Fruit fly (Drosophila melanogaster) whole organism, embryonic: Measurements from ENCODE around the gene CG9316.

Experiments used
- Antp ChIP-seq: fragments of 200-800 bp; sonication (Bioruptor generic); optimal IDR thresholded peaks from 3 replicates; lab custom pipeline; 2016; ENCODE audit warnings: missing biosample characterization, missing genetic modification characterization
- Atf6 ChIP-seq: fragments of 200-800 bp; sonication (Bioruptor generic); IDR thresholded peaks from 2 replicates; pipeline ENCODE4 v1.3.6; 2022; ENCODE audit warnings: missing biosample characterization, missing genetic modification characterization
- BEAF-32 ChIP-seq: fragments of 200-800 bp; sonication (Bioruptor generic); optimal IDR thresholded peaks from 3 replicates; lab custom pipeline; 2017; ENCODE audit warnings: missing biosample characterization, missing genetic modification characterization, mild to moderate bottlenecking, moderate library complexity, missing genetic modification reagents
- CG10321 ChIP-seq: fragments of 200-800 bp; sonication (Bioruptor generic); IDR thresholded peaks from 2 replicates; pipeline ENCODE4 v1.3.6; 2022; ENCODE audit warnings: missing biosample characterization, missing genetic modification characterization
- CG10431 ChIP-seq: fragments of 200-800 bp; sonication (Bioruptor generic); optimal IDR thresholded peaks from 3 replicates; lab custom pipeline; 2018; ENCODE audit warnings: missing biosample characterization, mild to moderate bottlenecking, missing genetic modification characterization
- CG10959 ChIP-seq: fragments of 200-800 bp; sonication (Bioruptor generic); IDR thresholded peaks from 2 replicates; pipeline ENCODE4 v1.3.6; 2022; ENCODE audit warnings: missing biosample characterization, missing genetic modification characterization
- CG11695 ChIP-seq: fragments of 200-800 bp; sonication (Bioruptor generic); IDR thresholded peaks from 3 replicates; pipeline ENCODE4 v1.3.6; 2022; ENCODE audit warnings: missing biosample characterization, missing genetic modification characterization
- CG11723 ChIP-seq: fragments of 200-800 bp; sonication (Bioruptor generic); optimal IDR thresholded peaks from 2 replicates; lab custom pipeline; 2017; ENCODE audit warnings: missing biosample characterization, mild to moderate bottlenecking, missing genetic modification characterization
- CG13624 ChIP-seq: fragments of 200-800 bp; sonication (Bioruptor generic); optimal IDR thresholded peaks from 2 replicates; lab custom pipeline; 2016; ENCODE audit warnings: missing biosample characterization, missing genetic modification characterization
- CG13775 ChIP-seq: fragments of 200-800 bp; sonication (Bioruptor generic); optimal IDR thresholded peaks from 3 replicates; lab custom pipeline; 2017; ENCODE audit warnings: missing biosample characterization, mild to moderate bottlenecking, missing genetic modification characterization
- CG14014 ChIP-seq: fragments of 200-800 bp; sonication (Bioruptor generic); IDR thresholded peaks from 2 replicates; pipeline ENCODE4 v1.3.6; 2022; ENCODE audit warnings: missing biosample characterization, missing genetic modification characterization
- CG17829 ChIP-seq: fragments of 200-800 bp; optimal IDR thresholded peaks from 2 replicates; lab custom pipeline; 2019; ENCODE audit warnings: missing biosample characterization, mild to moderate bottlenecking, missing genetic modification characterization, moderate library complexity
- CG18599 ChIP-seq: fragments of 200-800 bp; sonication (Bioruptor generic); optimal IDR thresholded peaks from 3 replicates; lab custom pipeline; 2017; ENCODE audit warnings: missing biosample characterization, missing genetic modification characterization, mild to moderate bottlenecking, moderate library complexity, missing genetic modification reagents
- CG2202 ChIP-seq: fragments of 200-800 bp; sonication (Bioruptor generic); optimal IDR thresholded peaks from 2 replicates; lab custom pipeline; 2018; ENCODE audit warnings: missing biosample characterization, mild to moderate bottlenecking, missing genetic modification characterization
- CG33213 ChIP-seq: fragments of 200-800 bp; sonication (Bioruptor generic); optimal IDR thresholded peaks from 3 replicates; lab custom pipeline; 2016; ENCODE audit warnings: missing biosample characterization, missing genetic modification characterization
- CG34376 ChIP-seq: fragments of 200-800 bp; sonication (Bioruptor generic); optimal IDR thresholded peaks from 2 replicates; lab custom pipeline; 2018; ENCODE audit warnings: missing biosample characterization, mild to moderate bottlenecking, missing genetic modification characterization
- CG42726 ChIP-seq: fragments of 200-800 bp; sonication (Bioruptor generic); IDR thresholded peaks from 2 replicates; pipeline ENCODE4 v1.3.6; 2022; ENCODE audit warnings: missing biosample characterization, missing genetic modification characterization; ENCODE audit not compliant: partially characterized antibody
- CG4282 ChIP-seq: fragments of 200-800 bp; sonication (Bioruptor generic); optimal IDR thresholded peaks from 2 replicates; lab custom pipeline; 2016; ENCODE audit warnings: missing biosample characterization, missing genetic modification characterization
- CG4360 ChIP-seq: fragments of 200-800 bp; sonication (Bioruptor generic); IDR thresholded peaks from 2 replicates; pipeline ENCODE4 v1.3.6; 2022; ENCODE audit warnings: missing biosample characterization, missing genetic modification characterization
- CG7928 ChIP-seq: fragments of 200-800 bp; sonication (Bioruptor generic); optimal IDR thresholded peaks from 2 replicates; lab custom pipeline; 2017; ENCODE audit warnings: missing biosample characterization, mild to moderate bottlenecking, missing genetic modification characterization
- CG8765 ChIP-seq: fragments of 200-800 bp; sonication (Bioruptor generic); IDR thresholded peaks from 2 replicates; pipeline ENCODE4 v1.3.6; 2022; ENCODE audit warnings: missing biosample characterization, missing genetic modification characterization
- D19A ChIP-seq: fragments of 200-800 bp; optimal IDR thresholded peaks from 3 replicates; lab custom pipeline; 2019; ENCODE audit warnings: missing biosample characterization, mild to moderate bottlenecking, missing genetic modification characterization, moderate library complexity
- H2.0 ChIP-seq: fragments of 200-800 bp; sonication (Bioruptor generic); IDR thresholded peaks from 2 replicates; pipeline ENCODE4 v1.3.6; 2022; ENCODE audit warnings: missing biosample characterization, missing genetic modification characterization
- HLH3B ChIP-seq: fragments of 200-800 bp; sonication (Bioruptor generic); IDR thresholded peaks from 2 replicates; pipeline ENCODE4 v1.3.6; 2022; ENCODE audit warnings: missing biosample characterization, missing genetic modification characterization
- Hey ChIP-seq: fragments of 200-800 bp; sonication (Bioruptor generic); optimal IDR thresholded peaks from 3 replicates; lab custom pipeline; 2018; ENCODE audit warnings: missing biosample characterization, mild to moderate bottlenecking, missing genetic modification characterization
- Mrtf ChIP-seq: fragments of 200-800 bp; sonication (Bioruptor generic); IDR thresholded peaks from 3 replicates; pipeline ENCODE4 v1.3.6; 2022; ENCODE audit warnings: missing biosample characterization, missing genetic modification characterization
- Oli ChIP-seq: fragments of 200-800 bp; sonication (Bioruptor generic); optimal IDR thresholded peaks from 2 replicates; lab custom pipeline; 2018; ENCODE audit warnings: missing biosample characterization, mild to moderate bottlenecking, missing genetic modification characterization, moderate library complexity
- Sin3A ChIP-seq: fragments of >200 bp; optimal IDR thresholded peaks from 2 replicates; lab custom pipeline; 2018
- Sox100B ChIP-seq: fragments of 200-800 bp; sonication (Bioruptor generic); optimal IDR thresholded peaks from 3 replicates; lab custom pipeline; 2018; ENCODE audit warnings: missing biosample characterization, mild to moderate bottlenecking, missing genetic modification characterization
- Sry-δ ChIP-seq: fragments of 200-800 bp; sonication (Bioruptor generic); optimal IDR thresholded peaks from 2 replicates; lab custom pipeline; 2016; ENCODE audit warnings: missing biosample characterization, missing genetic modification characterization
- Stat92E ChIP-seq, 3 experiments: fragments of >200 bp in 2 of 3; fragments of 200-800 bp in 1 of 3; sonication (Bioruptor generic) in 1 of 3; optimal IDR thresholded peaks; 2 replicates each; lab custom pipeline; 2017 to 2019; ENCODE audit warnings: missing biosample characterization in 3 of 3, missing genetic modification characterization in 3 of 3, mild to moderate bottlenecking in 1 of 3, moderate library complexity in 1 of 3
- Trl ChIP-seq, 3 experiments: fragments of >200 bp in 2 of 3; fragments of 200-800 bp in 1 of 3; sonication (Bioruptor generic) in 1 of 3; optimal IDR thresholded peaks; 2 replicates in 1 of 3; 3 replicates in 2 of 3; lab custom pipeline; 2016 to 2017; ENCODE audit warnings: missing biosample characterization in 1 of 3, missing genetic modification characterization in 1 of 3
- amos ChIP-seq: fragments of 200-800 bp; sonication (Bioruptor generic); IDR thresholded peaks from 2 replicates; pipeline ENCODE4 v1.3.6; 2022; ENCODE audit warnings: missing biosample characterization, missing genetic modification characterization; ENCODE audit not compliant: partially characterized antibody
- ash1 ChIP-seq: fragments of 200-800 bp; sonication (Bioruptor generic); optimal IDR thresholded peaks from 2 replicates; lab custom pipeline; 2018; ENCODE audit warnings: missing biosample characterization, mild to moderate bottlenecking, missing genetic modification characterization
- chn ChIP-seq: fragments of 200-800 bp; sonication (Bioruptor generic); optimal IDR thresholded peaks from 2 replicates; lab custom pipeline; 2016; ENCODE audit warnings: missing biosample characterization, missing genetic modification characterization
- crol ChIP-seq: fragments of 200-800 bp; sonication (Bioruptor generic); IDR thresholded peaks from 2 replicates; pipeline ENCODE4 v1.3.6; 2022; ENCODE audit warnings: missing biosample characterization, missing genetic modification characterization
- fru ChIP-seq: fragments of >200 bp; optimal IDR thresholded peaks from 2 replicates; lab custom pipeline; 2017
- kay ChIP-seq: fragments of 200-800 bp; sonication (Bioruptor generic); optimal IDR thresholded peaks from 2 replicates; lab custom pipeline; 2016; ENCODE audit warnings: missing biosample characterization, missing genetic modification characterization
- ken ChIP-seq: fragments of 200-800 bp; sonication (Bioruptor generic); IDR thresholded peaks from 3 replicates; pipeline ENCODE4 v1.3.6; 2022; ENCODE audit warnings: missing biosample characterization, missing genetic modification characterization
- mirr ChIP-seq: fragments of 200-800 bp; sonication (Bioruptor generic); optimal IDR thresholded peaks from 3 replicates; lab custom pipeline; 2018; ENCODE audit warnings: missing biosample characterization, mild to moderate bottlenecking, missing genetic modification characterization
- odd ChIP-seq: fragments of 200-800 bp; sonication (Bioruptor generic); optimal IDR thresholded peaks from 2 replicates; lab custom pipeline; 2017; ENCODE audit warnings: missing biosample characterization, mild to moderate bottlenecking, missing genetic modification characterization
- pros ChIP-seq: fragments of 200-800 bp; sonication (Bioruptor generic); optimal IDR thresholded peaks from 3 replicates; lab custom pipeline; 2019; ENCODE audit warnings: missing biosample characterization, mild to moderate bottlenecking, missing genetic modification characterization, moderate library complexity
- pzg ChIP-seq: fragments of 200-800 bp; sonication (Bioruptor generic); optimal IDR thresholded peaks from 3 replicates; lab custom pipeline; 2018; ENCODE audit warnings: missing biosample characterization, mild to moderate bottlenecking, missing genetic modification characterization, moderate library complexity
- shn ChIP-seq: fragments of 200-800 bp; sonication (Bioruptor generic); optimal IDR thresholded peaks from 3 replicates; lab custom pipeline; 2016; ENCODE audit warnings: missing biosample characterization, missing genetic modification characterization
- tin ChIP-seq: fragments of 200-800 bp; sonication (Bioruptor generic); optimal IDR thresholded peaks from 3 replicates; lab custom pipeline; 2016; ENCODE audit warnings: missing biosample characterization, missing genetic modification characterization
- tio ChIP-seq: fragments of 200-800 bp; sonication (Bioruptor generic); optimal IDR thresholded peaks from 2 replicates; lab custom pipeline; 2017; ENCODE audit warnings: missing biosample characterization, missing genetic modification characterization, inconsistent platforms
- trem ChIP-seq: fragments of 200-800 bp; optimal IDR thresholded peaks from 3 replicates; lab custom pipeline; 2019; ENCODE audit warnings: missing biosample characterization, mild to moderate bottlenecking, missing genetic modification characterization, moderate library complexity
- tup ChIP-seq: fragments of 200-800 bp; sonication (Bioruptor generic); optimal IDR thresholded peaks from 2 replicates; lab custom pipeline; 2016; ENCODE audit warnings: missing biosample characterization, mild to moderate bottlenecking, missing genetic modification characterization, moderate library complexity
- wor ChIP-seq: fragments of 200-800 bp; sonication (Bioruptor generic); IDR thresholded peaks from 2 replicates; pipeline ENCODE4 v1.3.6; 2022; ENCODE audit warnings: missing biosample characterization, missing genetic modification characterization
- zen2 ChIP-seq: fragments of 200-800 bp; sonication (Bioruptor generic); IDR thresholded peaks from 3 replicates; pipeline ENCODE4 v1.3.6; 2022; ENCODE audit warnings: missing biosample characterization, missing genetic modification characterization; ENCODE audit not compliant: partially characterized antibody

CG9316 gene

DNA sequence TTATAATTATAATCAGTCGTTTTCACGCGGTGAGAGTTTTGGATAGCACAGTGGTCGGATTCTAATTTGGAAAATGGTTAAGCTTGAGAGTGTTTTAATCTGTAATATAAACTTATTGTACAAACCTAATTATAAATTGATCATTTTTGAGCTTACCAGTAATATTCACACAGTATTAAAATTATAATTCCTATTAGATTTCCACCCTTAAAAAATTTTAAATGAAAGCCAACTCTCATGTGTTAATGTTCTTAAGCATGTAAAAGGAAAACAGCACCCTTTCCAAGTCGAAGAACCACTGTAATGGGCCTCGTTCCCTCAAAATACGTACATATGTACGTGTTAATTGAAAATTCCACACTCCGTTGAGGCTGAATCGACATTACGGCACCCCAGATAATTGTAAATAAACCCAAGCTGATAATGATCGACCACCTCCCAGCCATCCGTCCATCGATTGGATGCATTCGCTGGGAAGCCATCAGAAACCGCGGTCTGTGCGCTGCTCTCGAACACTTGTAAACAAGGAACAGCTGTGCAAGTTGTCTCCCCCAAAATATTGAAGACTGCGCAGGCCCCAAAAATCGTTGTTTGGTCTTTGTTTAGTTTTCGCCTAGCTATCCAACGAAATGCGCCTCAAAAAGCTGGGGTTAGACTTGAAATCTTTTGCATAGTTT lies 33.6 kb upstream of the CG9316 start (continued):
- TF ChIP-seq CG4282 (GFP tag; lab: Kevin White, UChicago) (no peak), CG33213 (no peak), trem (tag; lab: Kevin White, UChicago) (peak; percentile 12), CG10321 (no peak), CG42726 (no peak), Oli (tag; lab: Kevin White, UChicago) (peak; percentile 64), Sox100B (GFP tag; lab: Kevin White, UChicago) (peak; percentile 53), Atf6 (GFP tag; lab: Robert Waterston, UW) (peak; percentile 47; the same call in 1 of the 2 replicates), kay (GFP tag; lab: Kevin White, UChicago) (no peak), shn (no peak), fru (lab: Kevin White, UChicago) (no peak), Sry-δ (GFP tag; lab: Kevin White, UChicago) (no peak), amos (no peak), CG10431 (no peak), CG14014 (peak; percentile 32; the same call in 1 of the 2 replicates), Sin3A (no peak), ken (GFP tag; lab: Robert Waterston, UW) (no peak), CG34376 (GFP tag; lab: Kevin White, UChicago) (no peak), ash1 (GFP tag; lab: Kevin White, UChicago) (no peak), tin (GFP tag; lab: Kevin White, UChicago) (peak; percentile 4), mirr (GFP tag; lab: Kevin White, UChicago) (no peak), CG2202 (tag; lab: Kevin White, UChicago) (no peak), CG13775 (GFP tag; lab: Kevin White, UChicago) (peak; percentile 22), crol (GFP tag; lab: Robert Waterston, UW) (no peak), CG11695 (GFP tag; lab: Robert Waterston, UW) (peak; percentile 70; the same call in 2 of the 3 replicates), Hey (tag; lab: Kevin White, UChicago) (no peak), CG11723 (GFP tag; lab: Kevin White, UChicago) (peak; percentile 12), CG7928 (no peak), chn (GFP tag; lab: Kevin White, UChicago) (peak; percentile 25), wor (0 out of 2 replicates have a peak, but pooled peaks have one; percentile 25), Trl (optimal IDR thresholded peaks at IDR 0.05; lab: Kevin White, UChicago) (no peak), Trl (GFP tag; optimal IDR thresholded peaks at IDR 0.05; lab: Kevin White, UChicago) (no peak), tio (peak; percentile 33), CG17829 (tag; lab: Kevin White, UChicago) (peak; percentile 37), H2.0 (GFP tag; lab: Robert Waterston, UW) (no peak), pzg (GFP tag; lab: Kevin White, UChicago) (no peak), pros (no peak), tup (GFP tag; lab: Kevin White, UChicago) (no peak), D19A (tag; lab: Kevin White, UChicago) (peak; percentile 43), CG4360 (no peak), CG18599 (GFP tag; lab: Kevin White, UChicago) (peak; percentile 50), Mrtf (GFP tag; lab: Robert Waterston, UW) (no peak), Antp (no peak), CG13624 (GFP tag; lab: Kevin White, UChicago) (no peak), odd (peak; percentile 1), BEAF-32 (GFP tag; lab: Kevin White, UChicago) (no peak), Stat92E (GFP tag; optimal IDR thresholded peaks at IDR 0.05; lab: Kevin White, UChicago) (no peak), zen2 (GFP tag; lab: Robert Waterston, UW) (no peak), CG10959 (GFP tag; lab: Robert Waterston, UW) (no peak), CG8765 (0 out of 2 replicates have a peak, but pooled peaks have one; percentile 28), HLH3B (GFP tag; lab: Robert Waterston, UW) (no peak; the same call in 1 of the 2 replicates)
